Fruit fly (Drosophila melanogaster) whole organism, embryonic: ENCODE data around the gene Papss.

Experiments used
- Ada2b ChIP-seq: fragments of 200-800 bp; sonication (Bioruptor generic); IDR thresholded peaks from 2 replicates; pipeline ENCODE4 v1.3.6; 2022; ENCODE audit warnings: missing biosample characterization, missing genetic modification characterization
- CG10959 ChIP-seq: fragments of 200-800 bp; sonication (Bioruptor generic); IDR thresholded peaks from 2 replicates; pipeline ENCODE4 v1.3.6; 2022; ENCODE audit warnings: missing biosample characterization, missing genetic modification characterization
- CG11696 ChIP-seq: fragments of 200-800 bp; sonication (Bioruptor generic); IDR thresholded peaks from 2 replicates; pipeline ENCODE4 v1.3.6; 2022; ENCODE audit warnings: missing biosample characterization, missing genetic modification characterization
- CG12071 ChIP-seq: fragments of 200-800 bp; sonication (Bioruptor generic); optimal IDR thresholded peaks from 3 replicates; lab custom pipeline; 2018; ENCODE audit warnings: missing biosample characterization, mild to moderate bottlenecking, missing genetic modification characterization
- CG12744 ChIP-seq: fragments of 200-800 bp; sonication (Bioruptor generic); optimal IDR thresholded peaks from 2 replicates; lab custom pipeline; 2016; ENCODE audit warnings: missing biosample characterization, missing genetic modification characterization
- CG13424 ChIP-seq: fragments of 200-800 bp; sonication (Bioruptor generic); optimal IDR thresholded peaks from 2 replicates; lab custom pipeline; 2019; ENCODE audit warnings: missing biosample characterization, mild to moderate bottlenecking, missing genetic modification characterization, moderate library complexity
- CG14860 ChIP-seq: fragments of 200-800 bp; sonication (Bioruptor generic); IDR thresholded peaks from 3 replicates; pipeline ENCODE4 v1.3.6; 2022; ENCODE audit warnings: missing biosample characterization, missing genetic modification characterization; ENCODE audit not compliant: partially characterized antibody
- CG14965 ChIP-seq: fragments of 200-800 bp; sonication (Bioruptor generic); optimal IDR thresholded peaks from 2 replicates; lab custom pipeline; 2016; ENCODE audit warnings: missing biosample characterization, missing genetic modification characterization, borderline replicate concordance
- CG1529 ChIP-seq: fragments of 200-800 bp; sonication (Bioruptor generic); optimal IDR thresholded peaks from 3 replicates; lab custom pipeline; 2018; ENCODE audit warnings: missing biosample characterization, missing genetic modification characterization
- CG15514 ChIP-seq: fragments of 200-800 bp; sonication (Bioruptor generic); optimal IDR thresholded peaks from 3 replicates; lab custom pipeline; 2017; ENCODE audit warnings: missing biosample characterization, missing genetic modification characterization, mild to moderate bottlenecking, moderate library complexity, missing genetic modification reagents
- CG15601 ChIP-seq: fragments of 200-800 bp; sonication (Bioruptor generic); optimal IDR thresholded peaks from 3 replicates; lab custom pipeline; 2019; ENCODE audit warnings: missing biosample characterization, mild to moderate bottlenecking, missing genetic modification characterization, moderate library complexity
- CG17385 ChIP-seq: fragments of 200-800 bp; sonication (Bioruptor generic); optimal IDR thresholded peaks from 3 replicates; lab custom pipeline; 2018; ENCODE audit warnings: missing biosample characterization, mild to moderate bottlenecking, missing genetic modification characterization
- CG18011 ChIP-seq: fragments of 200-800 bp; sonication (Bioruptor generic); optimal IDR thresholded peaks from 2 replicates; lab custom pipeline; 2017; ENCODE audit warnings: missing biosample characterization, missing genetic modification characterization, mild to moderate bottlenecking, moderate library complexity, missing genotype
- CG18599 ChIP-seq: fragments of 200-800 bp; sonication (Bioruptor generic); optimal IDR thresholded peaks from 3 replicates; lab custom pipeline; 2017; ENCODE audit warnings: missing biosample characterization, missing genetic modification characterization, mild to moderate bottlenecking, moderate library complexity, missing genetic modification reagents
- CG2120 ChIP-seq: fragments of 200-800 bp; sonication (Bioruptor generic); optimal IDR thresholded peaks from 3 replicates; lab custom pipeline; 2016; ENCODE audit warnings: missing biosample characterization, missing genetic modification characterization
- CG2202 ChIP-seq: fragments of 200-800 bp; sonication (Bioruptor generic); optimal IDR thresholded peaks from 2 replicates; lab custom pipeline; 2018; ENCODE audit warnings: missing biosample characterization, mild to moderate bottlenecking, missing genetic modification characterization
- CG30431 ChIP-seq: fragments of 200-800 bp; sonication (Bioruptor generic); optimal IDR thresholded peaks from 2 replicates; lab custom pipeline; 2017; ENCODE audit warnings: missing biosample characterization, missing genetic modification characterization
- CG31388 ChIP-seq: fragments of 200-800 bp; sonication (Bioruptor generic); optimal IDR thresholded peaks from 2 replicates; lab custom pipeline; 2016; ENCODE audit warnings: missing biosample characterization, missing genetic modification characterization
- CG3726 ChIP-seq: fragments of 200-800 bp; sonication (Bioruptor generic); IDR thresholded peaks from 3 replicates; pipeline ENCODE4, ENCODE4 v1.3.6; 2022; ENCODE audit warnings: missing biosample characterization, missing genetic modification characterization
- CG5180 ChIP-seq: fragments of 200-800 bp; sonication (Bioruptor generic); optimal IDR thresholded peaks from 3 replicates; lab custom pipeline; 2017; ENCODE audit warnings: missing biosample characterization, missing genetic modification characterization, mild to moderate bottlenecking, moderate library complexity, missing genetic modification reagents
- CG6654 ChIP-seq: fragments of 200-800 bp; sonication (Bioruptor generic); optimal IDR thresholded peaks from 2 replicates; lab custom pipeline; 2017; ENCODE audit warnings: missing biosample characterization, mild to moderate bottlenecking, missing genetic modification characterization
- CG6854 ChIP-seq: fragments of 200-800 bp; sonication (Bioruptor generic); optimal IDR thresholded peaks from 3 replicates; lab custom pipeline; 2017; ENCODE audit warnings: missing biosample characterization, mild to moderate bottlenecking, missing genetic modification characterization
- CG8290 ChIP-seq, 3 experiments: fragments of 200-800 bp; sonication (Bioruptor generic); optimal IDR thresholded peaks; 2 replicates each; lab custom pipeline; 2016 to 2019; ENCODE audit warnings: missing biosample characterization in 3 of 3, missing genetic modification characterization in 3 of 3, mild to moderate bottlenecking in 2 of 3, moderate library complexity in 1 of 3
- CG8388 ChIP-seq: fragments of 200-800 bp; sonication (Bioruptor generic); optimal IDR thresholded peaks from 2 replicates; lab custom pipeline; 2019; ENCODE audit warnings: missing biosample characterization, mild to moderate bottlenecking, missing genetic modification characterization, moderate library complexity
- CG9609 ChIP-seq: fragments of 200-800 bp; sonication (Bioruptor generic); optimal IDR thresholded peaks from 3 replicates; lab custom pipeline; 2016; ENCODE audit warnings: missing biosample characterization, missing genetic modification characterization
- CkIIα-i1 ChIP-seq: fragments of 200-800 bp; sonication (Bioruptor generic); IDR thresholded peaks from 2 replicates; pipeline ENCODE4 v1.3.6; 2022; ENCODE audit warnings: missing biosample characterization, missing genetic modification characterization
- D19B ChIP-seq: fragments of 200-800 bp; sonication (Bioruptor generic); optimal IDR thresholded peaks from 2 replicates; lab custom pipeline; 2017; ENCODE audit warnings: missing biosample characterization, mild to moderate bottlenecking, missing genetic modification characterization
- Drgx ChIP-seq: fragments of 200-800 bp; sonication (Bioruptor generic); IDR thresholded peaks from 2 replicates; pipeline ENCODE4 v1.3.6; 2022; ENCODE audit warnings: missing biosample characterization, missing genetic modification characterization
- Med ChIP-seq: fragments of 200-800 bp; sonication (Bioruptor generic); peaks from one replicate; lab custom pipeline; 2016; ENCODE audit warnings: missing biosample characterization, missing genetic modification characterization, mild to moderate bottlenecking, inconsistent platforms, moderate library complexity
- NK7.1 ChIP-seq: fragments of 200-800 bp; sonication (Bioruptor generic); optimal IDR thresholded peaks from 3 replicates; lab custom pipeline; 2016; ENCODE audit warnings: missing biosample characterization, missing genetic modification characterization
- Rx ChIP-seq: fragments of 200-800 bp; sonication (Bioruptor generic); IDR thresholded peaks from 2 replicates; pipeline ENCODE4 v1.3.6; 2022; ENCODE audit warnings: missing biosample characterization, missing genetic modification characterization
- amos ChIP-seq: fragments of 200-800 bp; sonication (Bioruptor generic); IDR thresholded peaks from 2 replicates; pipeline ENCODE4 v1.3.6; 2022; ENCODE audit warnings: missing biosample characterization, missing genetic modification characterization; ENCODE audit not compliant: partially characterized antibody
- ato ChIP-seq: fragments of 200-800 bp; sonication (Bioruptor generic); IDR thresholded peaks from 2 replicates; pipeline ENCODE4 v1.3.6; 2022; ENCODE audit warnings: missing biosample characterization, missing genetic modification characterization; ENCODE audit not compliant: partially characterized antibody
- bowl ChIP-seq: fragments of 200-800 bp; sonication (Bioruptor generic); IDR thresholded peaks from 2 replicates; pipeline ENCODE4 v1.3.6; 2022; ENCODE audit warnings: missing biosample characterization, missing genetic modification characterization
- dan ChIP-seq: fragments of 200-800 bp; sonication (Bioruptor generic); IDR thresholded peaks from 2 replicates; pipeline ENCODE4 v1.3.6; 2022; ENCODE audit warnings: missing biosample characterization, missing genetic modification characterization
- exex ChIP-seq: fragments of 200-800 bp; sonication (Bioruptor generic); optimal IDR thresholded peaks from 4 replicates; lab custom pipeline; 2018; ENCODE audit warnings: missing biosample characterization, mild to moderate bottlenecking, missing genetic modification characterization, moderate library complexity
- fd64A ChIP-seq: fragments of 200-800 bp; sonication (Bioruptor generic); optimal IDR thresholded peaks from 3 replicates; lab custom pipeline; 2018; ENCODE audit warnings: missing biosample characterization, mild to moderate bottlenecking, missing genetic modification characterization
- fd96Cb ChIP-seq: fragments of 200-800 bp; sonication (Bioruptor generic); optimal IDR thresholded peaks from 2 replicates; lab custom pipeline; 2018; ENCODE audit warnings: missing biosample characterization, mild to moderate bottlenecking, missing genetic modification characterization, moderate library complexity
- fu2 ChIP-seq: fragments of 200-800 bp; sonication (Bioruptor generic); optimal IDR thresholded peaks from 2 replicates; lab custom pipeline; 2016; ENCODE audit warnings: missing biosample characterization, missing genetic modification characterization
- grau ChIP-seq: fragments of 200-800 bp; optimal IDR thresholded peaks from 3 replicates; lab custom pipeline; 2019; ENCODE audit warnings: missing biosample characterization, mild to moderate bottlenecking, missing genetic modification characterization, moderate library complexity
- inv ChIP-seq: fragments of 200-800 bp; sonication (Bioruptor generic); IDR thresholded peaks from 2 replicates; pipeline ENCODE4 v1.3.6; 2022; ENCODE audit warnings: missing biosample characterization, missing genetic modification characterization; ENCODE audit not compliant: partially characterized antibody
- kay ChIP-seq: fragments of 200-800 bp; sonication (Bioruptor generic); optimal IDR thresholded peaks from 2 replicates; lab custom pipeline; 2016; ENCODE audit warnings: missing biosample characterization, missing genetic modification characterization
- lmd ChIP-seq: fragments of 200-800 bp; sonication (Bioruptor generic); IDR thresholded peaks from 2 replicates; pipeline ENCODE4 v1.3.6; 2022; ENCODE audit warnings: missing biosample characterization, missing genetic modification characterization
- nom ChIP-seq: fragments of 200-800 bp; sonication (Bioruptor generic); optimal IDR thresholded peaks from 2 replicates; lab custom pipeline; 2017; ENCODE audit warnings: missing biosample characterization, missing genetic modification characterization, mild to moderate bottlenecking, moderate library complexity, missing genetic modification reagents
- onecut ChIP-seq: fragments of 200-800 bp; sonication (Bioruptor generic); IDR thresholded peaks from 2 replicates; pipeline ENCODE4 v1.3.6; 2022; ENCODE audit warnings: missing biosample characterization, missing genetic modification characterization
- schlank ChIP-seq: fragments of 200-800 bp; sonication (Bioruptor generic); optimal IDR thresholded peaks from 2 replicates; lab custom pipeline; 2018; ENCODE audit warnings: missing biosample characterization, mild to moderate bottlenecking, missing genetic modification characterization
- scrt ChIP-seq: fragments of 200-800 bp; sonication (Bioruptor generic); optimal IDR thresholded peaks from 2 replicates; lab custom pipeline; 2018; ENCODE audit warnings: missing biosample characterization, mild to moderate bottlenecking, missing genetic modification characterization, moderate library complexity
- toy ChIP-seq: fragments of 200-800 bp; sonication (Bioruptor generic); IDR thresholded peaks from 2 replicates; pipeline ENCODE4 v1.3.6; 2022; ENCODE audit warnings: missing biosample characterization, missing genetic modification characterization
- trem ChIP-seq: fragments of 200-800 bp; optimal IDR thresholded peaks from 3 replicates; lab custom pipeline; 2019; ENCODE audit warnings: missing biosample characterization, mild to moderate bottlenecking, missing genetic modification characterization, moderate library complexity
- ttk ChIP-seq: fragments of 200-800 bp; sonication (Bioruptor generic); IDR thresholded peaks from 2 replicates; pipeline ENCODE4 v2.1.2; 2022; ENCODE audit warnings: missing biosample characterization, missing genetic modification characterization
- zfh1 ChIP-seq: fragments of 200-800 bp; sonication (Bioruptor generic); IDR thresholded peaks from 3 replicates; pipeline ENCODE4 v1.3.6; 2022; ENCODE audit warnings: missing biosample characterization, missing genetic modification characterization

Papss gene

dm6 chr3L:19869698-19870097 lies 24.6 kb downstream of the Papss start (continued):
- TF ChIP-seq CG15514 (GFP tag; lab: Kevin White, UChicago), result no peak
- TF ChIP-seq CG12744 (GFP tag; lab: Kevin White, UChicago), result no peak
- no peak for TF ChIP-seq CG31388 (GFP tag; lab: Kevin White, UChicago)
- peak; percentile 67 for TF ChIP-seq grau
- TF ChIP-seq CG18599, result peak; percentile 25
- TF ChIP-seq CG11696 (GFP tag; lab: Robert Waterston, UW), result no peak
- TF ChIP-seq exex (tag; lab: Kevin White, UChicago), result peak; percentile 10
- no peak for TF ChIP-seq dan (GFP tag; lab: Robert Waterston, UW)
- TF ChIP-seq CG8388 (GFP tag; lab: Kevin White, UChicago), result no peak
- TF ChIP-seq CG17385, result no peak
- no peak for TF ChIP-seq NK7.1 (GFP tag; lab: Kevin White, UChicago)
- TF ChIP-seq Med (GFP tag; lab: Kevin White, UChicago), result peak; percentile 68
- no peak for TF ChIP-seq onecut (GFP tag; lab: Robert Waterston, UW)
- TF ChIP-seq CG18011 (GFP tag; lab: Kevin White, UChicago), result no peak
- TF ChIP-seq lmd (GFP tag; lab: Robert Waterston, UW), result no peak
- no peak for TF ChIP-seq CG10959 (GFP tag; lab: Robert Waterston, UW)
- no peak for TF ChIP-seq CG14860 (GFP tag; lab: Robert Waterston, UW)
- no peak for TF ChIP-seq fu2 (GFP tag; lab: Kevin White, UChicago)
- no peak for TF ChIP-seq CG6654 (GFP tag; lab: Kevin White, UChicago)
- no peak for TF ChIP-seq ttk (GFP tag; lab: Robert Waterston, UW)
- TF ChIP-seq scrt, result no peak
- no peak for TF ChIP-seq CG15601 (tag; lab: Kevin White, UChicago)
- peak; percentile 63 for TF ChIP-seq nom
- TF ChIP-seq kay, result no peak
- no peak for TF ChIP-seq Rx (GFP tag; lab: Robert Waterston, UW)
- peak; percentile 25 for TF ChIP-seq D19B (GFP tag; lab: Kevin White, UChicago)
- TF ChIP-seq trem (tag; lab: Kevin White, UChicago), result no peak
- no peak for TF ChIP-seq bowl (GFP tag; lab: Robert Waterston, UW)
- TF ChIP-seq CG13424, result no peak
- no peak for TF ChIP-seq CG14965
- no peak for TF ChIP-seq fd96Cb
- no peak for TF ChIP-seq zfh1
- no peak for TF ChIP-seq toy (GFP tag; lab: Robert Waterston, UW)
- no peak for TF ChIP-seq CG3726 (GFP tag; lab: Robert Waterston, UW)
- TF ChIP-seq CG5180 (GFP tag; lab: Kevin White, UChicago), result no peak
- TF ChIP-seq CG30431 (GFP tag; lab: Kevin White, UChicago), result no peak
- TF ChIP-seq CG6854 (GFP tag; lab: Kevin White, UChicago), result no peak
- no peak for TF ChIP-seq CkIIα-i1
- peak; percentile 48 for TF ChIP-seq CG2120 (GFP tag; lab: Kevin White, UChicago)
- TF ChIP-seq CG9609, result no peak
- TF ChIP-seq Ada2b (GFP tag; lab: Robert Waterston, UW), result no peak
- no peak for TF ChIP-seq CG1529
- no peak for TF ChIP-seq schlank (tag; lab: Kevin White, UChicago)
- no peak for TF ChIP-seq CG8290 (GFP tag; optimal IDR thresholded peaks at IDR 0.05; lab: Kevin White, UChicago)
- TF ChIP-seq CG8290 (tag; optimal IDR thresholded peaks at IDR 0.05; lab: Kevin White, UChicago), result no peak
- TF ChIP-seq fd64A (GFP tag; lab: Kevin White, UChicago), result no peak
- peak; percentile 14; the same call in 1 of the 2 replicates for TF ChIP-seq Drgx (GFP tag; lab: Robert Waterston, UW)
- TF ChIP-seq amos (GFP tag; lab: Robert Waterston, UW), result no peak
- no peak for TF ChIP-seq inv (GFP tag; lab: Robert Waterston, UW)
- no peak for TF ChIP-seq CG2202
- no peak for TF ChIP-seq ato (GFP tag; lab: Robert Waterston, UW)
- no peak for TF ChIP-seq CG12071 (GFP tag; lab: Kevin White, UChicago)
